Fruit fly (Drosophila melanogaster) whole organism, prepupa: Measurements from ENCODE around the gene LSm3.

Experiments
- CG10631 ChIP-seq: fragments of 200-800 bp; sonication (Bioruptor generic); optimal IDR thresholded peaks from 2 replicates; lab custom pipeline; 2016; ENCODE audit warnings: missing biosample characterization, missing genetic modification characterization
- CG10669 ChIP-seq: fragments of 200-800 bp; sonication (Bioruptor generic); optimal IDR thresholded peaks from 3 replicates; lab custom pipeline; 2018; ENCODE audit warnings: missing biosample characterization, mild to moderate bottlenecking, missing genetic modification characterization, moderate library complexity
- CG34406 ChIP-seq: fragments of 200-800 bp; sonication (Bioruptor generic); optimal IDR thresholded peaks from 3 replicates; lab custom pipeline; 2016; ENCODE audit warnings: missing biosample characterization, missing genetic modification characterization
- CG9139 ChIP-seq: fragments of 200-800 bp; sonication (Bioruptor generic); optimal IDR thresholded peaks from 3 replicates; lab custom pipeline; 2017; ENCODE audit warnings: missing biosample characterization, mild to moderate bottlenecking, missing genetic modification characterization
- Hr39 ChIP-seq: fragments of 200-800 bp; sonication (Bioruptor generic); optimal IDR thresholded peaks from 2 replicates; lab custom pipeline; 2016; ENCODE audit warnings: missing biosample characterization, missing genetic modification characterization
- cyc ChIP-seq: fragments of 200-800 bp; sonication (Bioruptor generic); optimal IDR thresholded peaks from 3 replicates; lab custom pipeline; 2016; ENCODE audit warnings: missing biosample characterization, missing genetic modification characterization
- fkh ChIP-seq: fragments of 200-800 bp; sonication (Bioruptor generic); optimal IDR thresholded peaks from 3 replicates; lab custom pipeline; 2017; ENCODE audit warnings: missing biosample characterization, mild to moderate bottlenecking, missing genetic modification characterization, moderate library complexity

dm6 chr3R:23991364-23991763 is 4.7 kb upstream of the LSm3 start:
- no peak for TF ChIP-seq CG34406 (GFP tag; lab: Kevin White, UChicago)
- no peak for TF ChIP-seq fkh (GFP tag; lab: Kevin White, UChicago)
- TF ChIP-seq Hr39 (GFP tag; lab: Kevin White, UChicago) = no peak
- no peak for TF ChIP-seq cyc (GFP tag; lab: Kevin White, UChicago)
- no peak for TF ChIP-seq CG9139 (GFP tag; lab: Kevin White, UChicago)
- TF ChIP-seq CG10669 (GFP tag; lab: Kevin White, UChicago) = no peak
- no peak for TF ChIP-seq CG10631 (GFP tag; lab: Kevin White, UChicago)
